Fruit fly (Drosophila melanogaster) S2 (cell line): ENCODE data around the gene sno.

Experiments
- CG8478 ChIP-seq: fragments of >200 bp; optimal IDR thresholded peaks from 2 replicates; lab custom pipeline; 2018
- CTCF ChIP-seq, 2 experiments: fragments of >200 bp; optimal IDR thresholded peaks; 2 replicates each; lab custom pipeline; 2018

dm6 chrX:13229217-13229616 is 17.7 kb upstream of the sno start:
- no peak for TF ChIP-seq CTCF (optimal IDR thresholded peaks at IDR 0.05; lab: Kevin White, UChicago)
- no peak for TF ChIP-seq CG8478 (lab: Kevin White, UChicago)
